Comparison of ENCODE assay signal across 1 fruit fly cellular context in genomic region chr3L:21441216-21441813, dm6.
A peak's percentile ranks its signal among the peaks of the same experiment; 100 is the strongest.
TF ChIP-seq lines count a peak whose summit lies in the region.

Gene CG5664 (minus strand): TSS chr3L:21441363.

TF ChIP-seq in whole organism, embryonic, 481 proteins besides CTCF, POLR2A, EP300 and RAD21 (continued from another document and continues in another):
- TF ChIP-seq H15 (GFP tag; IDR thresholded peaks at IDR 0.05; lab: Robert Waterston, UW) (no peak), salm (tag; optimal IDR thresholded peaks at IDR 0.05; lab: Kevin White, UChicago) (no peak), CG7839 (tag; optimal IDR thresholded peaks at IDR 0.05; lab: Kevin White, UChicago) (no peak), Bteb2 (GFP tag; optimal IDR thresholded peaks at IDR 0.05; lab: Kevin White, UChicago) (no peak), row (GFP tag; IDR thresholded peaks at IDR 0.05; lab: Robert Waterston, UW) (peak; percentile 29; the same call in 1 of the 3 replicates), inv (GFP tag; IDR thresholded peaks at IDR 0.05; lab: Robert Waterston, UW; ENCODE audit: partially characterized antibody) (peak; percentile 76), unc-4 (GFP tag; IDR thresholded peaks at IDR 0.05; lab: Robert Waterston, UW; ENCODE audit: partially characterized antibody) (peak; percentile 82), br (optimal IDR thresholded peaks at IDR 0.05; lab: Kevin White, UChicago) (no peak), NK7.1 (GFP tag; optimal IDR thresholded peaks at IDR 0.05; lab: Kevin White, UChicago) (no peak), cwo (GFP tag; optimal IDR thresholded peaks at IDR 0.05; lab: Kevin White, UChicago) (no peak), CG9437 (GFP tag; optimal IDR thresholded peaks at IDR 0.05; lab: Kevin White, UChicago) (no peak), CG7786 (GFP tag; optimal IDR thresholded peaks at IDR 0.05; lab: Kevin White, UChicago) (no peak), CG12391 (tag; optimal IDR thresholded peaks at IDR 0.05; lab: Kevin White, UChicago) (no peak), E2f2 (GFP tag; IDR thresholded peaks at IDR 0.05; lab: Robert Waterston, UW) (peak; percentile 81), CG5953 (GFP tag; IDR thresholded peaks at IDR 0.05; lab: Robert Waterston, UW) (no peak), danr (GFP tag; IDR thresholded peaks at IDR 0.05; lab: Robert Waterston, UW) (no peak), Dll (GFP tag; IDR thresholded peaks at IDR 0.05; lab: Robert Waterston, UW; ENCODE audit: partially characterized antibody) (peak; percentile 89), CG10654 (GFP tag; optimal IDR thresholded peaks at IDR 0.05; lab: Kevin White, UChicago) (no peak), sens (GFP tag; lab: Kevin White, UChicago) (no peak), CG14860 (GFP tag; IDR thresholded peaks at IDR 0.05; lab: Robert Waterston, UW; ENCODE audit: partially characterized antibody) (0 out of 3 replicates have a peak, but pooled peaks have one; percentile 54), Lpt (GFP tag; optimal IDR thresholded peaks at IDR 0.05; lab: Kevin White, UChicago) (no peak), CG12299 (tag; optimal IDR thresholded peaks at IDR 0.05; lab: Kevin White, UChicago) (no peak), CG2129 (GFP tag; IDR thresholded peaks at IDR 0.05; lab: Robert Waterston, UW; ENCODE audit: partially characterized antibody) (peak; percentile 67), CG6791 (GFP tag; IDR thresholded peaks at IDR 0.05; lab: Robert Waterston, UW; ENCODE audit: partially characterized antibody) (peak; percentile 80), Sox100B (GFP tag; optimal IDR thresholded peaks at IDR 0.05; lab: Kevin White, UChicago) (no peak), CG3847 (GFP tag; IDR thresholded peaks at IDR 0.05; lab: Robert Waterston, UW) (0 out of 2 replicates have a peak, but pooled peaks have one; percentile 26), usp (GFP tag; optimal IDR thresholded peaks at IDR 0.05; lab: Kevin White, UChicago) (no peak), tup (GFP tag; optimal IDR thresholded peaks at IDR 0.05; lab: Kevin White, UChicago) (no peak), CG8924 (tag; optimal IDR thresholded peaks at IDR 0.05; lab: Kevin White, UChicago) (no peak), oc (tag; optimal IDR thresholded peaks at IDR 0.05; lab: Kevin White, UChicago) (no peak), BEAF-32 (GFP tag; optimal IDR thresholded peaks at IDR 0.05; lab: Kevin White, UChicago) (peak; percentile 83), tgo (GFP tag; IDR thresholded peaks at IDR 0.05; lab: Robert Waterston, UW) (no peak), NFAT (GFP tag; IDR thresholded peaks at IDR 0.05; lab: Robert Waterston, UW) (no peak), tna (GFP tag; IDR thresholded peaks at IDR 0.05; lab: Robert Waterston, UW; ENCODE audit: partially characterized antibody) (peak; percentile 68), CG6683 (GFP tag; optimal IDR thresholded peaks at IDR 0.05; lab: Kevin White, UChicago) (no peak), nom (GFP tag; optimal IDR thresholded peaks at IDR 0.05; lab: Kevin White, UChicago) (no peak), CkIIα-i1 (GFP tag; IDR thresholded peaks at IDR 0.05; lab: Robert Waterston, UW) (no peak), croc (GFP tag; conservative IDR thresholded peaks at IDR 0.05; lab: Robert Waterston, UW) (no peak), Xrp1 (GFP tag; IDR thresholded peaks at IDR 0.05; lab: Robert Waterston, UW) (no peak), prd (optimal IDR thresholded peaks at IDR 0.05; lab: Kevin White, UChicago) (no peak), prd (GFP tag; IDR thresholded peaks at IDR 0.05; lab: Robert Waterston, UW) (no peak), CG9797 (GFP tag; optimal IDR thresholded peaks at IDR 0.05; lab: Kevin White, UChicago) (peak; percentile 31), nerfin-2 (GFP tag; IDR thresholded peaks at IDR 0.05; lab: Robert Waterston, UW; ENCODE audit: partially characterized antibody) (peak; percentile 35; the same call in 1 of the 2 replicates), dpn (GFP tag; optimal IDR thresholded peaks at IDR 0.05; lab: Kevin White, UChicago) (no peak), stwl (tag; optimal IDR thresholded peaks at IDR 0.05; lab: Kevin White, UChicago) (peak; percentile 52), Doc3 (GFP tag; IDR thresholded peaks at IDR 0.05; lab: Robert Waterston, UW; ENCODE audit: partially characterized antibody) (peak; percentile 71; the same call in 2 of the 3 replicates), CG16813 (GFP tag; IDR thresholded peaks at IDR 0.05; lab: Robert Waterston, UW; ENCODE audit: partially characterized antibody) (peak; percentile 81), schlank (tag; optimal IDR thresholded peaks at IDR 0.05; lab: Kevin White, UChicago) (no peak), CG11723 (GFP tag; optimal IDR thresholded peaks at IDR 0.05; lab: Kevin White, UChicago) (no peak), dm (GFP tag; optimal IDR thresholded peaks at IDR 0.05; lab: Kevin White, UChicago) (no peak), cad (GFP tag; optimal IDR thresholded peaks at IDR 0.05; lab: Kevin White, UChicago) (no peak), sna (GFP tag; IDR thresholded peaks at IDR 0.05; lab: Robert Waterston, UW; ENCODE audit: partially characterized antibody) (peak; percentile 85), CG2116 (GFP tag; optimal IDR thresholded peaks at IDR 0.05; lab: Kevin White, UChicago) (peak; percentile 40), amos (GFP tag; IDR thresholded peaks at IDR 0.05; lab: Robert Waterston, UW; ENCODE audit: partially characterized antibody) (peak; percentile 85), CG2120 (GFP tag; optimal IDR thresholded peaks at IDR 0.05; lab: Kevin White, UChicago) (no peak), Jarid2 (GFP tag; optimal IDR thresholded peaks at IDR 0.05; lab: Kevin White, UChicago) (no peak), pho (GFP tag; optimal IDR thresholded peaks at IDR 0.05; lab: Kevin White, UChicago) (no peak), CG6175 (GFP tag; IDR thresholded peaks at IDR 0.05; lab: Robert Waterston, UW) (no peak), CG8388 (GFP tag; optimal IDR thresholded peaks at IDR 0.05; lab: Kevin White, UChicago) (no peak), crol (GFP tag; IDR thresholded peaks at IDR 0.05; lab: Robert Waterston, UW) (no peak), pb (GFP tag; optimal IDR thresholded peaks at IDR 0.05; lab: Kevin White, UChicago) (no peak), CG17385 (GFP tag; optimal IDR thresholded peaks at IDR 0.05; lab: Kevin White, UChicago) (no peak), Gsc (GFP tag; IDR thresholded peaks at IDR 0.05; lab: Robert Waterston, UW) (no peak), Bgb (GFP tag; IDR thresholded peaks at IDR 0.05; lab: Robert Waterston, UW; ENCODE audit: partially characterized antibody) (peak; percentile 85), Lim3 (GFP tag; IDR thresholded peaks at IDR 0.05; lab: Robert Waterston, UW) (no peak), CoRest (tag; optimal IDR thresholded peaks at IDR 0.05; lab: Kevin White, UChicago) (no peak), CG1529 (GFP tag; optimal IDR thresholded peaks at IDR 0.05; lab: Kevin White, UChicago) (no peak), btn (GFP tag; optimal IDR thresholded peaks at IDR 0.05; lab: Kevin White, UChicago) (no peak), Hand (GFP tag; optimal IDR thresholded peaks at IDR 0.05; lab: Kevin White, UChicago) (no peak), Mrtf (GFP tag; IDR thresholded peaks at IDR 0.05; lab: Robert Waterston, UW) (no peak), CG3065 (GFP tag; optimal IDR thresholded peaks at IDR 0.05; lab: Kevin White, UChicago) (no peak), p53 (GFP tag; optimal IDR thresholded peaks at IDR 0.05; lab: Kevin White, UChicago) (no peak), nau (GFP tag; optimal IDR thresholded peaks at IDR 0.05; lab: Kevin White, UChicago) (no peak), Chrac-16 (GFP tag; optimal IDR thresholded peaks at IDR 0.05; lab: Kevin White, UChicago) (no peak), Dp (GFP tag; optimal IDR thresholded peaks at IDR 0.05; lab: Kevin White, UChicago) (peak; percentile 79), hkb (optimal IDR thresholded peaks at IDR 0.05; lab: Kevin White, UChicago) (no peak), hkb (GFP tag; IDR thresholded peaks at IDR 0.05; lab: Robert Waterston, UW) (no peak), CG2678 (tag; optimal IDR thresholded peaks at IDR 0.05; lab: Kevin White, UChicago) (no peak), trem (tag; optimal IDR thresholded peaks at IDR 0.05; lab: Kevin White, UChicago) (peak; percentile 72), Hsf (GFP tag; optimal IDR thresholded peaks at IDR 0.05; lab: Kevin White, UChicago) (no peak), Sin3A (optimal IDR thresholded peaks at IDR 0.05; lab: Kevin White, UChicago) (peak; percentile 56), gcm (GFP tag; optimal IDR thresholded peaks at IDR 0.05; lab: Kevin White, UChicago) (no peak), vnd (GFP tag; IDR thresholded peaks at IDR 0.05; lab: Robert Waterston, UW; ENCODE audit: partially characterized antibody) (peak; percentile 69), CG11560 (tag; IDR thresholded peaks at IDR 0.05; lab: Robert Waterston, UW) (no peak), CG14710 (tag; optimal IDR thresholded peaks at IDR 0.05; lab: Kevin White, UChicago) (peak; percentile 34), CG12219 (GFP tag; optimal IDR thresholded peaks at IDR 0.05; lab: Kevin White, UChicago) (no peak), Eip74EF (GFP tag; optimal IDR thresholded peaks at IDR 0.05; lab: Kevin White, UChicago) (no peak), gsb (GFP tag; IDR thresholded peaks at IDR 0.05; lab: Robert Waterston, UW) (no peak), chinmo (GFP tag; IDR thresholded peaks at IDR 0.05; lab: Robert Waterston, UW; ENCODE audit: partially characterized antibody) (0 out of 4 replicates have a peak, but pooled peaks have one; percentile 66), Myb (GFP tag; optimal IDR thresholded peaks at IDR 0.05; lab: Kevin White, UChicago) (peak; percentile 95), Sry-δ (GFP tag; optimal IDR thresholded peaks at IDR 0.05; lab: Kevin White, UChicago) (peak; percentile 81), CG7556 (GFP tag; optimal IDR thresholded peaks at IDR 0.05; lab: Kevin White, UChicago) (no peak), Med (GFP tag; lab: Kevin White, UChicago) (peak; percentile 48), hth (optimal IDR thresholded peaks at IDR 0.05; lab: Kevin White, UChicago) (no peak), CG34224 (GFP tag; IDR thresholded peaks at IDR 0.05; lab: Robert Waterston, UW; ENCODE audit: partially characterized antibody) (peak; percentile 79), Taf1 (GFP tag; IDR thresholded peaks at IDR 0.05; lab: Robert Waterston, UW) (no peak), crp (GFP tag; optimal IDR thresholded peaks at IDR 0.05; lab: Kevin White, UChicago) (no peak), pzg (GFP tag; optimal IDR thresholded peaks at IDR 0.05; lab: Kevin White, UChicago) (peak; percentile 56), CG17361 (GFP tag; IDR thresholded peaks at IDR 0.05; lab: Robert Waterston, UW) (no peak), Hr78 (GFP tag; optimal IDR thresholded peaks at IDR 0.05; lab: Kevin White, UChicago) (no peak), CG4617 (GFP tag; optimal IDR thresholded peaks at IDR 0.05; lab: Kevin White, UChicago; ENCODE audit: borderline replicate concordance) (peak; percentile 27), wek (GFP tag; optimal IDR thresholded peaks at IDR 0.05; lab: Kevin White, UChicago) (peak; percentile 76), Side (GFP tag; optimal IDR thresholded peaks at IDR 0.05; lab: Kevin White, UChicago) (no peak), Nf-YA (GFP tag; IDR thresholded peaks at IDR 0.05; lab: Robert Waterston, UW) (no peak), CG13287 (GFP tag; IDR thresholded peaks at IDR 0.05; lab: Robert Waterston, UW; ENCODE audit: partially characterized antibody) (peak; percentile 88), dimm (GFP tag; IDR thresholded peaks at IDR 0.05; lab: Robert Waterston, UW) (no peak), kay (GFP tag; optimal IDR thresholded peaks at IDR 0.05; lab: Kevin White, UChicago) (no peak), toy (GFP tag; IDR thresholded peaks at IDR 0.05; lab: Robert Waterston, UW) (no peak), org-1 (GFP tag; optimal IDR thresholded peaks at IDR 0.05; lab: Kevin White, UChicago) (no peak), CG12071 (GFP tag; optimal IDR thresholded peaks at IDR 0.05; lab: Kevin White, UChicago) (no peak), Doc2 (GFP tag; IDR thresholded peaks at IDR 0.05; lab: Robert Waterston, UW) (no peak), CG15696 (tag; optimal IDR thresholded peaks at IDR 0.05; lab: Kevin White, UChicago) (no peak), Ets65A (GFP tag; lab: Kevin White, UChicago) (peak; percentile 78), Ets97D (GFP tag; optimal IDR thresholded peaks at IDR 0.05; lab: Kevin White, UChicago) (peak; percentile 29), Fer1 (GFP tag; optimal IDR thresholded peaks at IDR 0.05; lab: Kevin White, UChicago) (no peak), tin (GFP tag; optimal IDR thresholded peaks at IDR 0.05; lab: Kevin White, UChicago) (no peak), Awh (GFP tag; IDR thresholded peaks at IDR 0.05; lab: Robert Waterston, UW) (no peak), CG30020 (tag; optimal IDR thresholded peaks at IDR 0.05; lab: Kevin White, UChicago) (no peak), nmo (GFP tag; optimal IDR thresholded peaks at IDR 0.05; lab: Kevin White, UChicago) (peak; percentile 7), CG8478 (optimal IDR thresholded peaks at IDR 0.05; lab: Kevin White, UChicago) (no peak), bigmax (GFP tag; optimal IDR thresholded peaks at IDR 0.05; lab: Kevin White, UChicago) (no peak), seq (GFP tag; IDR thresholded peaks at IDR 0.05; lab: Robert Waterston, UW) (no peak), sim (GFP tag; IDR thresholded peaks at IDR 0.05; lab: Robert Waterston, UW) (no peak), zen (tag; optimal IDR thresholded peaks at IDR 0.05; lab: Kevin White, UChicago) (no peak), hbn (GFP tag; IDR thresholded peaks at IDR 0.05; lab: Robert Waterston, UW; ENCODE audit: partially characterized antibody) (peak; percentile 79), Stat92E (GFP tag; optimal IDR thresholded peaks at IDR 0.05; lab: Kevin White, UChicago) (no peak), CG18011 (GFP tag; optimal IDR thresholded peaks at IDR 0.05; lab: Kevin White, UChicago) (no peak), CG17612 (GFP tag; IDR thresholded peaks at IDR 0.05; lab: Robert Waterston, UW) (no peak), vvl (GFP tag; IDR thresholded peaks at IDR 0.05; lab: Robert Waterston, UW) (peak; percentile 63), C15 (GFP tag; IDR thresholded peaks at IDR 0.05; lab: Robert Waterston, UW) (no peak), CG42726 (GFP tag; IDR thresholded peaks at IDR 0.05; lab: Robert Waterston, UW; ENCODE audit: partially characterized antibody) (peak; percentile 73), CG33213 (GFP tag; optimal IDR thresholded peaks at IDR 0.05; lab: Kevin White, UChicago) (peak; percentile 7), ranshi (GFP tag; IDR thresholded peaks at IDR 0.05; lab: Robert Waterston, UW) (no peak), CG10274 (GFP tag; optimal IDR thresholded peaks at IDR 0.05; lab: Kevin White, UChicago) (no peak)
